Worm (Caenorhabditis elegans) whole organism, young adult: ENCODE data around the gene C50B8.4.

ENCODE experiments used
- B0261.1 ChIP-seq: sonication (generic microtip); optimal IDR thresholded peaks from 2 replicates; lab custom pipeline; 2016; ENCODE audit warnings: mild to moderate bottlenecking, missing genetic modification characterization, moderate library complexity, missing compliant biosample characterization
- C17E4.6 ChIP-seq: fragments of 200-800 bp; sonication (Bioruptor generic); IDR thresholded peaks from 2 replicates; pipeline ENCODE4 v1.3.6; 2022; ENCODE audit warnings: missing genetic modification reagents, missing genetic modification characterization, missing compliant biosample characterization
- D2030.7 ChIP-seq: fragments of 200-800 bp; sonication (Bioruptor generic); IDR thresholded peaks from 2 replicates; pipeline ENCODE4 v1.3.6; 2022; ENCODE audit warnings: missing genetic modification reagents, missing genetic modification characterization, missing compliant biosample characterization
- F22D6.2 ChIP-seq: sonication (generic microtip); optimal IDR thresholded peaks from 2 replicates; lab custom pipeline; 2016; ENCODE audit warnings: mild to moderate bottlenecking, missing genetic modification characterization, missing compliant biosample characterization
- F57A8.1 ChIP-seq: fragments of 200-800 bp; sonication (Bioruptor generic); optimal IDR thresholded peaks from 2 replicates; lab custom pipeline; 2018; ENCODE audit warnings: mild to moderate bottlenecking, missing genetic modification characterization, moderate library complexity, missing compliant biosample characterization
- T07F8.4 ChIP-seq: sonication (generic microtip); optimal IDR thresholded peaks from 2 replicates; lab custom pipeline; 2016; ENCODE audit warnings: mild to moderate bottlenecking, missing genetic modification characterization, moderate library complexity, missing compliant biosample characterization
- T26A5.8 ChIP-seq: sonication (generic microtip); optimal IDR thresholded peaks from 2 replicates; lab custom pipeline; 2016; ENCODE audit warnings: missing genetic modification characterization, missing compliant biosample characterization
- Y56A3A.18 ChIP-seq: fragments of 200-800 bp; sonication (Bioruptor generic); IDR thresholded peaks from 2 replicates; pipeline ENCODE4 v1.3.6; 2022; ENCODE audit warnings: missing genetic modification reagents, missing genetic modification characterization, missing compliant biosample characterization
- Y67H2A.10 ChIP-seq: fragments of 200-800 bp; sonication (Bioruptor generic); conservative IDR thresholded peaks from 2 replicates; pipeline ENCODE4 v1.3.6; 2022; ENCODE audit warnings: missing genetic modification reagents, missing genetic modification characterization, missing compliant biosample characterization
- akir-1 ChIP-seq: fragments of 200-800 bp; sonication (Bioruptor generic); optimal IDR thresholded peaks from 2 replicates; lab custom pipeline; 2018; ENCODE audit warnings: mild to moderate bottlenecking, missing genetic modification characterization, moderate library complexity, missing compliant biosample characterization
- ama-1 ChIP-seq, 3 experiments: fragments of 150-350 bp in 1 of 3; sonication (generic microtip) in 2 of 3; optimal IDR thresholded peaks; 2 replicates each; lab custom pipeline; 2014 to 2018; ENCODE audit warnings: missing biosample characterization in 2 of 3, missing genetic modification characterization in 2 of 3, missing genetic modification reagents in 2 of 3
- attf-5 ChIP-seq: fragments of 200-800 bp; sonication (Bioruptor generic); optimal IDR thresholded peaks from 2 replicates; lab custom pipeline; 2018; ENCODE audit warnings: mild to moderate bottlenecking, missing genetic modification characterization, missing compliant biosample characterization
- bed-1 ChIP-seq: fragments of 200-800 bp; sonication (Bioruptor generic); IDR thresholded peaks from 2 replicates; pipeline ENCODE4 v1.3.6; 2022; ENCODE audit warnings: missing genetic modification reagents, missing genetic modification characterization, missing compliant biosample characterization
- die-1 ChIP-seq: sonication (generic microtip); optimal IDR thresholded peaks from 2 replicates; lab custom pipeline; 2016; ENCODE audit warnings: missing genotype, mild to moderate bottlenecking, missing genetic modification characterization, missing compliant biosample characterization
- dox-1 ChIP-seq: fragments of 200-800 bp; sonication (Bioruptor generic); IDR thresholded peaks from 2 replicates; pipeline ENCODE4 v1.3.6; 2022; ENCODE audit warnings: missing genetic modification reagents, missing genetic modification characterization, missing compliant biosample characterization
- egl-18 ChIP-seq: fragments of 200-800 bp; sonication (Bioruptor generic); IDR thresholded peaks from 2 replicates; pipeline ENCODE4 v1.3.6; 2022; ENCODE audit warnings: missing genetic modification reagents, missing genetic modification characterization, missing compliant biosample characterization
- egl-44 ChIP-seq: fragments of 200-800 bp; sonication (Bioruptor generic); IDR thresholded peaks from 2 replicates; pipeline ENCODE4 v1.3.6; 2022; ENCODE audit warnings: missing genetic modification reagents, missing genetic modification characterization, missing compliant biosample characterization
- egrh-3 ChIP-seq: fragments of 200-800 bp; sonication (Bioruptor generic); IDR thresholded peaks from 2 replicates; pipeline ENCODE4 v1.3.6; 2022; ENCODE audit warnings: missing genetic modification reagents, missing genetic modification characterization, missing compliant biosample characterization
- fkh-3 ChIP-seq: sonication (generic microtip); optimal IDR thresholded peaks from 2 replicates; lab custom pipeline; 2016; ENCODE audit warnings: mild to moderate bottlenecking, missing genetic modification characterization, missing compliant biosample characterization
- hmg-20 ChIP-seq: fragments of 200-800 bp; sonication (Bioruptor generic); IDR thresholded peaks from 2 replicates; pipeline ENCODE4 v1.3.6; 2022; ENCODE audit warnings: missing genetic modification reagents, missing genetic modification characterization, missing compliant biosample characterization
- lag-1 ChIP-seq: fragments of 200-800 bp; sonication (Bioruptor generic); IDR thresholded peaks from 2 replicates; pipeline ENCODE4 v1.3.6; 2022; ENCODE audit warnings: missing genetic modification reagents, missing genetic modification characterization, missing compliant biosample characterization
- let-607 ChIP-seq, 2 experiments: fragments of 200-800 bp in 1 of 2; sonication (Bioruptor generic) in 1 of 2; sonication (generic microtip) in 1 of 2; optimal IDR thresholded peaks; 2 replicates each; lab custom pipeline; 2016 to 2018; ENCODE audit warnings: mild to moderate bottlenecking in 2 of 2, missing compliant biosample characterization in 2 of 2, missing genetic modification characterization in 2 of 2, moderate library complexity in 2 of 2, missing genotype in 1 of 2
- lin-54 ChIP-seq: fragments of 200-800 bp; sonication (Bioruptor generic); optimal IDR thresholded peaks from 2 replicates; lab custom pipeline; 2018; ENCODE audit warnings: mild to moderate bottlenecking, missing genetic modification characterization, missing compliant biosample characterization
- lsl-1 ChIP-seq: fragments of 200-800 bp; sonication (Bioruptor generic); optimal IDR thresholded peaks from 2 replicates; lab custom pipeline; 2018; ENCODE audit warnings: mild to moderate bottlenecking, missing genetic modification characterization, moderate library complexity, missing compliant biosample characterization
- mel-28 ChIP-seq: sonication (generic microtip); optimal IDR thresholded peaks from 2 replicates; lab custom pipeline; 2016; ENCODE audit warnings: borderline replicate concordance, mild to moderate bottlenecking, missing genetic modification characterization, missing compliant biosample characterization
- mxl-1 ChIP-seq: sonication (generic microtip); optimal IDR thresholded peaks from 2 replicates; lab custom pipeline; 2016; ENCODE audit warnings: missing genetic modification characterization, missing compliant biosample characterization
- nfya-1 ChIP-seq: sonication (generic microtip); optimal IDR thresholded peaks from 2 replicates; lab custom pipeline; 2017; ENCODE audit warnings: antibody characterized with exemption, missing compliant biosample characterization, missing genetic modification characterization, borderline replicate concordance; ENCODE audit not compliant: insufficient read depth
- pha-4 ChIP-seq: fragments of 150-350 bp; sonication (generic microtip); optimal IDR thresholded peaks from 2 replicates; lab custom pipeline; 2014; ENCODE audit warnings: missing biosample characterization, missing genetic modification reagents, missing genetic modification characterization
- rcor-1 ChIP-seq: fragments of 200-800 bp; sonication (Bioruptor generic); IDR thresholded peaks from 2 replicates; pipeline ENCODE4 v1.3.6; 2022; ENCODE audit warnings: missing genetic modification reagents, missing genetic modification characterization, missing compliant biosample characterization
- rec-8 ChIP-seq, 2 experiments: sonication (generic microtip); optimal IDR thresholded peaks; 2 replicates each; lab custom pipeline; 2016; ENCODE audit warnings: mild to moderate bottlenecking in 2 of 2, missing genetic modification characterization in 2 of 2, missing genetic modification reagents in 2 of 2, missing genotype in 2 of 2, missing biosample characterization in 1 of 2, missing compliant biosample characterization in 1 of 2, moderate library complexity in 1 of 2
- rpc-1 ChIP-seq, 2 experiments: fragments of 150-350 bp in 1 of 2; sonication (generic microtip) in 1 of 2; optimal IDR thresholded peaks; 2 replicates each; lab custom pipeline; 2014 to 2018; ENCODE audit warnings: missing biosample characterization in 1 of 2, missing genetic modification characterization in 1 of 2, missing genetic modification reagents in 1 of 2, missing genotype in 1 of 2
- snpc-1.1 ChIP-seq: sonication (generic microtip); optimal IDR thresholded peaks from 2 replicates; lab custom pipeline; 2017; ENCODE audit warnings: missing genetic modification characterization, mild to moderate bottlenecking, missing compliant biosample characterization, antibody characterized with exemption, moderate library complexity, missing genotype, missing genetic modification reagents; ENCODE audit not compliant: insufficient read depth
- somi-1 ChIP-seq: fragments of 200-800 bp; sonication (Bioruptor generic); optimal IDR thresholded peaks from 2 replicates; lab custom pipeline; 2018; ENCODE audit warnings: mild to moderate bottlenecking, missing genetic modification characterization, missing compliant biosample characterization
- sptf-2 ChIP-seq: fragments of 200-800 bp; sonication (Bioruptor generic); optimal IDR thresholded peaks from 2 replicates; lab custom pipeline; 2018; ENCODE audit warnings: mild to moderate bottlenecking, missing genetic modification characterization, missing compliant biosample characterization
- tbx-9 ChIP-seq: sonication (generic microtip); optimal IDR thresholded peaks from 2 replicates; lab custom pipeline; 2016; ENCODE audit warnings: borderline replicate concordance, missing genetic modification characterization, inconsistent platforms, missing compliant biosample characterization
- zfh-2 ChIP-seq: fragments of 200-800 bp; sonication (Bioruptor generic); conservative IDR thresholded peaks from 2 replicates; pipeline ENCODE4 v1.3.6; 2022; ENCODE audit warnings: missing genetic modification reagents, missing genetic modification characterization, missing compliant biosample characterization
- ztf-22 ChIP-seq: fragments of 200-800 bp; sonication (Bioruptor generic); optimal IDR thresholded peaks from 2 replicates; lab custom pipeline; 2018; ENCODE audit warnings: mild to moderate bottlenecking, missing genetic modification characterization, moderate library complexity, missing compliant biosample characterization
- ztf-25 ChIP-seq: fragments of 200-800 bp; sonication (Bioruptor generic); IDR thresholded peaks from 2 replicates; pipeline ENCODE4 v1.3.6; 2022; ENCODE audit warnings: missing genetic modification reagents, missing genetic modification characterization, missing compliant biosample characterization
- ztf-3 ChIP-seq: fragments of 200-800 bp; sonication (Bioruptor generic); optimal IDR thresholded peaks from 2 replicates; lab custom pipeline; 2018; ENCODE audit warnings: mild to moderate bottlenecking, missing genetic modification characterization, missing compliant biosample characterization

The C50B8.4 gene

ce11 chrV:13556746-13557145 is 15.1 kb upstream of the C50B8.4 start, which contains the start of gene cav-2 (continued):
- no peak for TF ChIP-seq akir-1 (GFP tag; lab: Kevin White, UChicago)
- no peak for TF ChIP-seq snpc-1.1 (tag; lab: Kevin White, UChicago)
- TF ChIP-seq ztf-25 (GFP tag; lab: Robert Waterston, UW) = peak; percentile 65; the same call in 1 of the 2 replicates
- peak; percentile 83 for TF ChIP-seq dox-1 (GFP tag; lab: Robert Waterston, UW)
- TF ChIP-seq rec-8 (tag; optimal IDR thresholded peaks at IDR 0.05; lab: Kevin White, UChicago) = peak in 1 of 2 experiments; percentile 66
- no peak for TF ChIP-seq T07F8.4 (tag; lab: Kevin White, UChicago)
- no peak for TF ChIP-seq rpc-1 (optimal IDR thresholded peaks at IDR 0.05; lab: Kevin White, UChicago)
- no peak for TF ChIP-seq rpc-1 (tag; optimal IDR thresholded peaks at IDR 0.05; lab: Kevin White, UChicago)

- peak; percentile 38; the same call in 1 of the 2 replicates for TF ChIP-seq D2030.7 (GFP tag; lab: Robert Waterston, UW)
- no peak for TF ChIP-seq egl-44
- TF ChIP-seq lsl-1 (GFP tag; lab: Kevin White, UChicago) = peak; percentile 84
Observed at ce11 chrV:13559978-13560377, 11.8 kb upstream of the C50B8.4 start, which contains the start of gene C56A3.8. TSS of gene C56A3.8 (plus strand) at chrV:13560278.

ce11 chrV:13562748-13563147 is 9.1 kb upstream of the C50B8.4 start:
- TF ChIP-seq ama-1 (optimal IDR thresholded peaks at IDR 0.05; lab: Kevin White, UChicago) (no peak), ama-1 (GFP tag; optimal IDR thresholded peaks at IDR 0.05; lab: Kevin White, UChicago) (no peak), die-1 (tag; lab: Kevin White, UChicago) (no peak), rcor-1 (GFP tag; lab: Robert Waterston, UW) (no peak), egrh-3 (peak; percentile 66), ztf-3 (GFP tag; lab: Kevin White, UChicago) (no peak), zfh-2 (GFP tag; lab: Robert Waterston, UW) (peak; percentile 82), tbx-9 (no peak), egl-18 (no peak), hmg-20 (GFP tag; lab: Robert Waterston, UW) (no peak), F57A8.1 (GFP tag; lab: Kevin White, UChicago) (no peak), lin-54 (no peak), nfya-1 (tag; lab: Kevin White, UChicago) (no peak), mxl-1 (tag; lab: Kevin White, UChicago) (no peak), F22D6.2 (tag; lab: Kevin White, UChicago) (no peak)

ce11 chrV:13563841-13564240 is 8.0 kb upstream of the C50B8.4 start, which contains the start of gene grl-17:
TSS of gene grl-17 (minus strand) at chrV:13563941.
- TF ChIP-seq Y56A3A.18 (GFP tag; lab: Robert Waterston, UW) = no peak
- TF ChIP-seq lin-54 = no peak
- TF ChIP-seq Y67H2A.10 = no peak
- TF ChIP-seq sptf-2 (GFP tag; lab: Kevin White, UChicago) = no peak
- TF ChIP-seq die-1 (tag; lab: Kevin White, UChicago) = no peak
- TF ChIP-seq F57A8.1 (GFP tag; lab: Kevin White, UChicago) = no peak

ce11 chrV:13565197-13565596 is 6.6 kb upstream of the C50B8.4 start:
- TF ChIP-seq T07F8.4 (tag; lab: Kevin White, UChicago) (no peak), mel-28 (tag; lab: Kevin White, UChicago) (no peak), lag-1 (GFP tag; lab: Robert Waterston, UW) (no peak), let-607 (tag; optimal IDR thresholded peaks at IDR 0.05; lab: Kevin White, UChicago) (peak in 1 of 2 experiments; percentile 83), fkh-3 (tag; lab: Kevin White, UChicago) (no peak), tbx-9 (no peak), rpc-1 (optimal IDR thresholded peaks at IDR 0.05; lab: Kevin White, UChicago) (no peak), rpc-1 (tag; optimal IDR thresholded peaks at IDR 0.05; lab: Kevin White, UChicago) (no peak), akir-1 (GFP tag; lab: Kevin White, UChicago) (no peak), snpc-1.1 (tag; lab: Kevin White, UChicago) (no peak), somi-1 (GFP tag; lab: Kevin White, UChicago) (peak; percentile 82), rec-8 (tag; optimal IDR thresholded peaks at IDR 0.05; lab: Kevin White, UChicago) (no peak), T26A5.8 (tag; lab: Kevin White, UChicago) (no peak), bed-1 (GFP tag; lab: Robert Waterston, UW) (no peak), ztf-22 (GFP tag; lab: Kevin White, UChicago) (peak; percentile 5), B0261.1 (tag; lab: Kevin White, UChicago) (no peak), F22D6.2 (tag; lab: Kevin White, UChicago) (peak; percentile 65), pha-4 (tag; lab: Kevin White, UChicago) (peak; percentile 18), C17E4.6 (GFP tag; lab: Robert Waterston, UW) (no peak), attf-5 (GFP tag; lab: Kevin White, UChicago) (peak; percentile 92)
